Worm (Caenorhabditis elegans) whole organism, late embryonic: ENCODE data around the gene C06A1.6.
A peak's percentile ranks its signal among the peaks of the same experiment; 100 is the strongest.

ENCODE experiments used
- C08G9.2 ChIP-seq: sonication (generic microtip); optimal IDR thresholded peaks from 2 replicates; lab custom pipeline; 2016; ENCODE audit warnings: mild to moderate bottlenecking, missing genetic modification characterization, moderate library complexity, missing compliant biosample characterization
- T23F11.4 ChIP-seq: fragments of 200-800 bp; sonication (Bioruptor generic); optimal IDR thresholded peaks from 2 replicates; lab custom pipeline; 2018; ENCODE audit warnings: mild to moderate bottlenecking, missing genetic modification characterization, missing compliant biosample characterization
- ahr-1 ChIP-seq: sonication (generic microtip); optimal IDR thresholded peaks from 2 replicates; lab custom pipeline; 2016; ENCODE audit warnings: missing genetic modification characterization, missing compliant biosample characterization
- ceh-19 ChIP-seq: fragments of 200-800 bp; sonication (Bioruptor generic); optimal IDR thresholded peaks from 2 replicates; lab custom pipeline; 2018; ENCODE audit warnings: mild to moderate bottlenecking, missing genetic modification characterization, missing compliant biosample characterization
- ceh-2 ChIP-seq: sonication (generic microtip); optimal IDR thresholded peaks from 2 replicates; lab custom pipeline; 2016; ENCODE audit warnings: missing genotype, missing genetic modification characterization, missing compliant biosample characterization
- ceh-30 ChIP-seq: fragments of 150-350 bp; optimal IDR thresholded peaks from 2 replicates; lab custom pipeline; 2014; ENCODE audit warnings: missing biosample characterization, missing genetic modification characterization
- ceh-31 ChIP-seq: sonication (generic microtip); optimal IDR thresholded peaks from 2 replicates; lab custom pipeline; 2016; ENCODE audit warnings: missing genetic modification characterization, missing compliant biosample characterization
- ceh-34 ChIP-seq: sonication (generic microtip); optimal IDR thresholded peaks from 2 replicates; lab custom pipeline; 2016; ENCODE audit warnings: mild to moderate bottlenecking, missing genetic modification characterization, missing compliant biosample characterization
- ceh-6 ChIP-seq: fragments of 200-800 bp; sonication (Bioruptor generic); optimal IDR thresholded peaks from 2 replicates; lab custom pipeline; 2018; ENCODE audit warnings: mild to moderate bottlenecking, missing genetic modification characterization, missing compliant biosample characterization
- ceh-9 ChIP-seq: sonication (generic microtip); optimal IDR thresholded peaks from 2 replicates; lab custom pipeline; 2016; ENCODE audit warnings: mild to moderate bottlenecking, missing genetic modification characterization, inconsistent platforms, missing compliant biosample characterization
- dmd-4 ChIP-seq: sonication (generic microtip); optimal IDR thresholded peaks from 2 replicates; lab custom pipeline; 2016; ENCODE audit warnings: borderline replicate concordance, missing genetic modification characterization, missing compliant biosample characterization
- dve-1 ChIP-seq: sonication (generic microtip); optimal IDR thresholded peaks from 2 replicates; lab custom pipeline; 2017; ENCODE audit warnings: antibody characterized with exemption, mild to moderate bottlenecking, missing genetic modification characterization, missing compliant biosample characterization
- elt-2 ChIP-seq: sonication (generic microtip); optimal IDR thresholded peaks from 2 replicates; lab custom pipeline; 2016; ENCODE audit warnings: missing genetic modification reagents, missing genetic modification characterization, missing compliant biosample characterization
- elt-4 ChIP-seq: sonication (generic microtip); optimal IDR thresholded peaks from 2 replicates; lab custom pipeline; 2016; ENCODE audit warnings: missing genetic modification characterization, missing compliant biosample characterization
- ets-4 ChIP-seq: sonication (generic microtip); optimal IDR thresholded peaks from 2 replicates; lab custom pipeline; 2016; ENCODE audit warnings: missing genetic modification characterization, missing compliant biosample characterization
- eyg-1 ChIP-seq: sonication (generic microtip); optimal IDR thresholded peaks from 2 replicates; lab custom pipeline; 2016; ENCODE audit warnings: missing genotype, missing genetic modification characterization, missing compliant biosample characterization
- fkh-6 ChIP-seq: sonication (generic microtip); optimal IDR thresholded peaks from 2 replicates; lab custom pipeline; 2016; ENCODE audit warnings: missing genetic modification characterization, missing compliant biosample characterization
- gmeb-2 ChIP-seq: sonication (generic microtip); optimal IDR thresholded peaks from 2 replicates; lab custom pipeline; 2016; ENCODE audit warnings: missing genetic modification characterization, inconsistent platforms, missing compliant biosample characterization
- hlh-15 ChIP-seq: sonication (generic microtip); optimal IDR thresholded peaks from 2 replicates; lab custom pipeline; 2016; ENCODE audit warnings: missing genetic modification characterization, missing compliant biosample characterization
- hlh-8 ChIP-seq: sonication (generic microtip); optimal IDR thresholded peaks from 2 replicates; lab custom pipeline; 2016; ENCODE audit warnings: missing genotype, missing genetic modification characterization, missing compliant biosample characterization
- lin-11 ChIP-seq: fragments of 200-800 bp; sonication (Bioruptor generic); optimal IDR thresholded peaks from 2 replicates; lab custom pipeline; 2018; ENCODE audit warnings: mild to moderate bottlenecking, missing genetic modification characterization, missing compliant biosample characterization
- madf-2 ChIP-seq: sonication (generic microtip); optimal IDR thresholded peaks from 2 replicates; lab custom pipeline; 2017; ENCODE audit warnings: missing genetic modification characterization, missing compliant biosample characterization
- mec-3 ChIP-seq: sonication (generic microtip); optimal IDR thresholded peaks from 2 replicates; lab custom pipeline; 2016; ENCODE audit warnings: borderline replicate concordance, missing genetic modification characterization, missing compliant biosample characterization
- nfya-1 ChIP-seq: sonication (generic microtip); optimal IDR thresholded peaks from 2 replicates; lab custom pipeline; 2017; ENCODE audit warnings: missing genetic modification characterization, mild to moderate bottlenecking, missing compliant biosample characterization, antibody characterized with exemption, moderate library complexity
- npax-4 ChIP-seq: sonication (generic microtip); optimal IDR thresholded peaks from 2 replicates; lab custom pipeline; 2016; ENCODE audit warnings: missing genetic modification characterization, missing compliant biosample characterization
- odd-2 ChIP-seq: sonication (generic microtip); optimal IDR thresholded peaks from 2 replicates; lab custom pipeline; 2017; ENCODE audit warnings: antibody characterized with exemption, mild to moderate bottlenecking, missing genetic modification characterization, missing compliant biosample characterization
- pax-1 ChIP-seq: fragments of 150-350 bp; optimal IDR thresholded peaks from 2 replicates; lab custom pipeline; 2014; ENCODE audit warnings: missing biosample characterization, missing genetic modification characterization
- pha-2 ChIP-seq: sonication (generic microtip); optimal IDR thresholded peaks from 2 replicates; lab custom pipeline; 2017; ENCODE audit warnings: mild to moderate bottlenecking, missing genetic modification characterization, missing compliant biosample characterization
- pqm-1 ChIP-seq: sonication (generic microtip); optimal IDR thresholded peaks from 2 replicates; lab custom pipeline; 2016; ENCODE audit warnings: missing genetic modification characterization, missing compliant biosample characterization
- ref-2 ChIP-seq: sonication (generic microtip); optimal IDR thresholded peaks from 2 replicates; lab custom pipeline; 2016; ENCODE audit warnings: missing genetic modification characterization, missing compliant biosample characterization
- sox-4 ChIP-seq: sonication (generic microtip); optimal IDR thresholded peaks from 2 replicates; lab custom pipeline; 2017; ENCODE audit warnings: mild to moderate bottlenecking, missing genetic modification characterization, inconsistent platforms, missing compliant biosample characterization
- tbx-2 ChIP-seq: sonication (generic microtip); optimal IDR thresholded peaks from 2 replicates; lab custom pipeline; 2016; ENCODE audit warnings: missing genetic modification characterization, missing compliant biosample characterization
- unc-3 ChIP-seq, 2 experiments: fragments of 200-800 bp in 1 of 2; sonication (Bioruptor generic) in 1 of 2; sonication (generic microtip) in 1 of 2; conservative IDR thresholded peaks in 1 of 2; optimal IDR thresholded peaks in 1 of 2; 2 replicates each; pipeline versions ENCODE4 v1.3.6 to Lab custom; 2016 to 2022; ENCODE audit warnings: missing compliant biosample characterization in 2 of 2, missing genetic modification characterization in 2 of 2, missing genetic modification reagents in 1 of 2
- unc-42 ChIP-seq: sonication (generic microtip); optimal IDR thresholded peaks from 2 replicates; lab custom pipeline; 2016; ENCODE audit warnings: missing genotype, missing genetic modification characterization, missing compliant biosample characterization
- unc-55 ChIP-seq: sonication (generic microtip); optimal IDR thresholded peaks from 2 replicates; lab custom pipeline; 2017; ENCODE audit warnings: missing biosample characterization, missing genetic modification reagents, missing genetic modification characterization
- zip-5 ChIP-seq: sonication (generic microtip); optimal IDR thresholded peaks from 2 replicates; lab custom pipeline; 2016; ENCODE audit warnings: missing genetic modification characterization, missing compliant biosample characterization
- ztf-16 ChIP-seq: sonication (generic microtip); optimal IDR thresholded peaks from 2 replicates; lab custom pipeline; 2017; ENCODE audit warnings: missing genetic modification characterization, missing compliant biosample characterization

Gene C06A1.6

ce11 chrII:10594758-10595157 lies 30.3 kb upstream of the C06A1.6 start, which contains the start of gene C14A4.6:
C14A4.6 (minus strand) TSS chrII:10594776.
- TF ChIP-seq elt-4 (tag; lab: Kevin White, UChicago) (no peak), elt-2 (peak; percentile 94)
- TF ChIP-seq, all 69 proteins: peak for 1

- TF ChIP-seq elt-2 (no peak), nfya-1 (tag; lab: Kevin White, UChicago) (no peak), lin-11 (tag; lab: Kevin White, UChicago) (no peak), ceh-9 (tag; lab: Kevin White, UChicago) (no peak), unc-3 (GFP tag; conservative IDR thresholded peaks at IDR 0.05; lab: Robert Waterston, UW) (no peak), unc-3 (tag; optimal IDR thresholded peaks at IDR 0.05; lab: Kevin White, UChicago) (no peak)
- TF ChIP-seq, all 69 proteins: peak for 0
Observed at ce11 chrII:10594312-10594711, 29.8 kb upstream of the C06A1.6 start.

- TF ChIP-seq ceh-31 (tag; lab: Kevin White, UChicago) = no peak
- TF ChIP-seq ref-2 (tag; lab: Kevin White, UChicago) = no peak
- TF ChIP-seq ztf-16 = no peak
- no peak for TF ChIP-seq unc-55 (GFP tag; lab: Kevin White, UChicago)
- no peak for TF ChIP-seq gmeb-2 (tag; lab: Kevin White, UChicago)
- no peak for TF ChIP-seq pqm-1 (tag; lab: Kevin White, UChicago)
- no peak for TF ChIP-seq fkh-6 (tag; lab: Kevin White, UChicago)
- no peak for TF ChIP-seq ceh-19 (GFP tag; lab: Kevin White, UChicago)
- no peak for TF ChIP-seq unc-42
- TF ChIP-seq C08G9.2 (tag; lab: Kevin White, UChicago) = no peak
- no peak for TF ChIP-seq madf-2 (tag; lab: Kevin White, UChicago)
- TF ChIP-seq dmd-4 (tag; lab: Kevin White, UChicago) = no peak
Observed at ce11 chrII:10592452-10592851, 28.0 kb upstream of the C06A1.6 start, which contains the start of gene crn-5. crn-5 (plus strand) TSS chrII:10592752.

ce11 chrII:10587742-10588141 lies 23.3 kb upstream of the C06A1.6 start, which contains the start of gene crn-3:
crn-3 (plus strand) TSS chrII:10588042.
- no peak for TF ChIP-seq pqm-1 (tag; lab: Kevin White, UChicago)
- no peak for TF ChIP-seq ztf-16
- no peak for TF ChIP-seq dve-1 (tag; lab: Kevin White, UChicago)
- no peak for TF ChIP-seq ahr-1 (tag; lab: Kevin White, UChicago)
- no peak for TF ChIP-seq unc-3 (GFP tag; conservative IDR thresholded peaks at IDR 0.05; lab: Robert Waterston, UW)
- no peak for TF ChIP-seq unc-3 (tag; optimal IDR thresholded peaks at IDR 0.05; lab: Kevin White, UChicago)
- TF ChIP-seq npax-4 (tag; lab: Kevin White, UChicago) = no peak
- no peak for TF ChIP-seq T23F11.4
- TF ChIP-seq ceh-30 = no peak
- TF ChIP-seq fkh-6 (tag; lab: Kevin White, UChicago) = no peak

- no peak for TF ChIP-seq mec-3 (tag; lab: Kevin White, UChicago)
- no peak for TF ChIP-seq sox-4 (tag; lab: Kevin White, UChicago)
- TF ChIP-seq elt-2 = no peak
- no peak for TF ChIP-seq ceh-2 (tag; lab: Kevin White, UChicago)
- TF ChIP-seq C08G9.2 (tag; lab: Kevin White, UChicago) = no peak
- TF ChIP-seq hlh-8 (tag; lab: Kevin White, UChicago) = no peak
- no peak for TF ChIP-seq zip-5
- TF ChIP-seq pax-1 = no peak
- TF ChIP-seq ets-4 (tag; lab: Kevin White, UChicago) = no peak
- no peak for TF ChIP-seq pha-2 (tag; lab: Kevin White, UChicago)
- TF ChIP-seq ceh-34 (tag; lab: Kevin White, UChicago) = no peak
- TF ChIP-seq odd-2 = no peak
- no peak for TF ChIP-seq tbx-2 (tag; lab: Kevin White, UChicago)
- TF ChIP-seq ceh-6 = no peak
- TF ChIP-seq eyg-1 (tag; lab: Kevin White, UChicago) = no peak
- no peak for TF ChIP-seq hlh-15
Observed at ce11 chrII:10584036-10584435, 19.6 kb upstream of the C06A1.6 start, which contains the start of gene algn-9. algn-9 (plus strand) TSS chrII:10584336.
